Worm (Caenorhabditis elegans) whole organism, L1 larva: Measurements from ENCODE around the gene fbxa-66.
A peak's percentile ranks its signal among the peaks of the same experiment; 100 is the strongest.

ENCODE experiments used
- C04F5.9 ChIP-seq: sonication (generic microtip); optimal IDR thresholded peaks from 2 replicates; lab custom pipeline; 2016; ENCODE audit warnings: missing genetic modification characterization, missing compliant biosample characterization
- Y116A8C.19 ChIP-seq: sonication (generic microtip); optimal IDR thresholded peaks from 2 replicates; lab custom pipeline; 2016; ENCODE audit warnings: missing compliant biosample characterization, missing genetic modification characterization, borderline replicate concordance
- alr-1 ChIP-seq: fragments of 200-800 bp; sonication (Bioruptor generic); optimal IDR thresholded peaks from 2 replicates; lab custom pipeline; 2018; ENCODE audit warnings: borderline replicate concordance, mild to moderate bottlenecking, missing genetic modification characterization, missing compliant biosample characterization
- ama-1 ChIP-seq: fragments of 150-350 bp; optimal IDR thresholded peaks from 2 replicates; lab custom pipeline; 2014
- ceh-63 ChIP-seq: fragments of 200-800 bp; sonication (Bioruptor generic); optimal IDR thresholded peaks from 2 replicates; lab custom pipeline; 2018; ENCODE audit warnings: mild to moderate bottlenecking, missing genetic modification characterization, missing compliant biosample characterization
- ceh-8 ChIP-seq: fragments of 200-800 bp; sonication (Bioruptor generic); optimal IDR thresholded peaks from 2 replicates; lab custom pipeline; 2018; ENCODE audit warnings: mild to moderate bottlenecking, missing genetic modification characterization, moderate library complexity, missing compliant biosample characterization
- ceh-82 ChIP-seq, 3 experiments: fragments of 150-350 bp in 1 of 3; sonication (generic microtip) in 2 of 3; optimal IDR thresholded peaks; 2 replicates each; lab custom pipeline; 2014 to 2017; ENCODE audit warnings: missing biosample characterization in 3 of 3, missing genetic modification characterization in 3 of 3
- ceh-88 ChIP-seq: fragments of 200-800 bp; sonication (Bioruptor generic); IDR thresholded peaks from 2 replicates; pipeline ENCODE4 v1.3.6; 2022; ENCODE audit warnings: missing genetic modification characterization, missing compliant biosample characterization
- ceh-90 ChIP-seq: sonication (generic microtip); optimal IDR thresholded peaks from 2 replicates; lab custom pipeline; 2016; ENCODE audit warnings: missing genetic modification characterization, missing compliant biosample characterization
- dpl-1 ChIP-seq, 3 experiments: fragments of 150-350 bp in 2 of 3; sonication (generic microtip) in 1 of 3; optimal IDR thresholded peaks; 2 replicates each; lab custom pipeline; 2014 to 2017; ENCODE audit warnings: missing biosample characterization in 3 of 3, missing genetic modification characterization in 3 of 3, missing genetic modification reagents in 3 of 3
- dsc-1 ChIP-seq: sonication (generic microtip); optimal IDR thresholded peaks from 2 replicates; lab custom pipeline; 2016; ENCODE audit warnings: mild to moderate bottlenecking, missing genetic modification characterization, missing compliant biosample characterization
- efl-1 ChIP-seq, 4 experiments: fragments of 150-350 bp; optimal IDR thresholded peaks in 3 of 4; peaks in 1 of 4; 1 replicate in 1 of 4; 2 replicates in 3 of 4; lab custom pipeline; 2014; ENCODE audit warnings: missing biosample characterization in 2 of 4, missing genetic modification characterization in 2 of 4, missing genetic modification reagents in 2 of 4
- efl-3 ChIP-seq: fragments of 200-800 bp; sonication (Bioruptor generic); optimal IDR thresholded peaks from 2 replicates; lab custom pipeline; 2018; ENCODE audit warnings: mild to moderate bottlenecking, missing genetic modification characterization, missing compliant biosample characterization
- elt-2 ChIP-seq: sonication (generic microtip); optimal IDR thresholded peaks from 2 replicates; lab custom pipeline; 2016; ENCODE audit warnings: missing genetic modification characterization, mild to moderate bottlenecking, inconsistent platforms, missing compliant biosample characterization, missing genetic modification reagents
- ets-5 ChIP-seq: fragments of 200-800 bp; sonication (Bioruptor generic); IDR thresholded peaks from 2 replicates; pipeline ENCODE4 v1.3.6; 2022; ENCODE audit warnings: missing genetic modification characterization, missing compliant biosample characterization
- fkh-4 ChIP-seq: sonication (generic microtip); optimal IDR thresholded peaks from 2 replicates; lab custom pipeline; 2016; ENCODE audit warnings: missing compliant biosample characterization, missing genetic modification characterization, borderline replicate concordance
- fkh-8 ChIP-seq: sonication (generic microtip); optimal IDR thresholded peaks from 2 replicates; lab custom pipeline; 2016; ENCODE audit warnings: mild to moderate bottlenecking, missing genetic modification characterization, missing compliant biosample characterization
- grh-1 ChIP-seq: fragments of 200-800 bp; sonication (Bioruptor generic); IDR thresholded peaks from 2 replicates; pipeline ENCODE4 v1.3.6; 2022; ENCODE audit warnings: missing genetic modification reagents, missing genetic modification characterization, missing compliant biosample characterization
- hlh-4 ChIP-seq: sonication (generic microtip); optimal IDR thresholded peaks from 2 replicates; lab custom pipeline; 2016; ENCODE audit warnings: mild to moderate bottlenecking, missing genetic modification characterization, missing compliant biosample characterization
- hpl-2 ChIP-seq: fragments of 150-350 bp; optimal IDR thresholded peaks from 2 replicates; lab custom pipeline; 2014; ENCODE audit warnings: missing biosample characterization, missing genetic modification reagents, missing genetic modification characterization
- irx-1 ChIP-seq: sonication (generic microtip); optimal IDR thresholded peaks from 2 replicates; lab custom pipeline; 2016; ENCODE audit warnings: missing genetic modification characterization, missing compliant biosample characterization
- isw-1 ChIP-seq: fragments of 200-800 bp; sonication (Bioruptor generic); IDR thresholded peaks from 2 replicates; pipeline ENCODE4 v1.3.6; 2022; ENCODE audit warnings: missing genetic modification characterization, missing compliant biosample characterization
- lin-15B ChIP-seq: fragments of 150-350 bp; sonication (generic microtip); optimal IDR thresholded peaks from 3 replicates; lab custom pipeline; 2014; ENCODE audit warnings: missing biosample characterization, missing genetic modification characterization
- lin-35 ChIP-seq, 2 experiments: fragments of 150-350 bp; optimal IDR thresholded peaks; 2 replicates each; lab custom pipeline; 2014; ENCODE audit warnings: missing biosample characterization in 2 of 2, missing genetic modification characterization in 2 of 2, missing genetic modification reagents in 2 of 2
- lir-3 ChIP-seq: sonication (generic microtip); optimal IDR thresholded peaks from 2 replicates; lab custom pipeline; 2016; ENCODE audit warnings: mild to moderate bottlenecking, missing genetic modification characterization, moderate library complexity, missing compliant biosample characterization; ENCODE audit not compliant: poor library complexity
- mab-9 ChIP-seq: fragments of 200-800 bp; sonication (Bioruptor generic); IDR thresholded peaks from 2 replicates; pipeline ENCODE4 v1.3.6; 2022; ENCODE audit warnings: missing genetic modification reagents, missing genetic modification characterization, missing compliant biosample characterization
- mef-2 ChIP-seq: fragments of 150-350 bp; optimal IDR thresholded peaks from 2 replicates; lab custom pipeline; 2014; ENCODE audit warnings: missing biosample characterization, missing genetic modification characterization
- nhr-19 ChIP-seq: fragments of 200-800 bp; sonication (Bioruptor generic); conservative IDR thresholded peaks from 2 replicates; pipeline ENCODE4 v1.3.6; 2022; ENCODE audit warnings: missing genetic modification characterization, missing compliant biosample characterization
- nhr-237 ChIP-seq: fragments of 150-350 bp; optimal IDR thresholded peaks from 2 replicates; lab custom pipeline; 2014; ENCODE audit warnings: missing biosample characterization, missing genetic modification characterization
- nhr-28 ChIP-seq: fragments of 150-350 bp; optimal IDR thresholded peaks from 2 replicates; lab custom pipeline; 2014; ENCODE audit warnings: missing biosample characterization, missing genetic modification characterization
- nhr-47 ChIP-seq: sonication (generic microtip); optimal IDR thresholded peaks from 2 replicates; lab custom pipeline; 2016; ENCODE audit warnings: mild to moderate bottlenecking, missing genetic modification characterization, moderate library complexity, missing compliant biosample characterization
- nhr-76 ChIP-seq: sonication (generic microtip); optimal IDR thresholded peaks from 2 replicates; lab custom pipeline; 2017; ENCODE audit warnings: missing biosample characterization, missing genetic modification characterization
- nhr-84 ChIP-seq: sonication (generic microtip); optimal IDR thresholded peaks from 2 replicates; lab custom pipeline; 2017; ENCODE audit warnings: missing biosample characterization, missing genetic modification characterization
- nhr-85 ChIP-seq: sonication (generic microtip); peaks from one replicate; lab custom pipeline; 2016; ENCODE audit warnings: missing genetic modification characterization, inconsistent platforms, missing compliant biosample characterization
- nhr-90 ChIP-seq: sonication (generic microtip); optimal IDR thresholded peaks from 2 replicates; lab custom pipeline; 2016; ENCODE audit warnings: mild to moderate bottlenecking, missing genetic modification characterization, missing compliant biosample characterization; ENCODE audit not compliant: poor library complexity
- pag-3 ChIP-seq: sonication (generic microtip); optimal IDR thresholded peaks from 2 replicates; lab custom pipeline; 2017; ENCODE audit warnings: missing genetic modification characterization, mild to moderate bottlenecking, missing compliant biosample characterization, antibody characterized with exemption, borderline replicate concordance; ENCODE audit not compliant: insufficient read depth
- pax-3 ChIP-seq: fragments of 200-800 bp; sonication (Bioruptor generic); optimal IDR thresholded peaks from 2 replicates; lab custom pipeline; 2018; ENCODE audit warnings: mild to moderate bottlenecking, missing genetic modification characterization, moderate library complexity, missing compliant biosample characterization
- pqm-1 ChIP-seq: sonication (generic microtip); optimal IDR thresholded peaks from 3 replicates; lab custom pipeline; 2017; ENCODE audit warnings: missing biosample characterization, missing genetic modification characterization
- rnt-1 ChIP-seq: sonication (generic microtip); optimal IDR thresholded peaks from 2 replicates; lab custom pipeline; 2016; ENCODE audit warnings: mild to moderate bottlenecking, missing genetic modification characterization, moderate library complexity, missing compliant biosample characterization
- snpc-4 ChIP-seq: fragments of 150-350 bp; optimal IDR thresholded peaks from 2 replicates; lab custom pipeline; 2014; ENCODE audit warnings: missing biosample characterization, missing genetic modification characterization
- snu-23 ChIP-seq: sonication (generic microtip); optimal IDR thresholded peaks from 2 replicates; lab custom pipeline; 2016; ENCODE audit warnings: missing genetic modification characterization, missing compliant biosample characterization
- sox-4 ChIP-seq: sonication (generic microtip); optimal IDR thresholded peaks from 2 replicates; lab custom pipeline; 2016; ENCODE audit warnings: missing genetic modification characterization, missing compliant biosample characterization
- swsn-7 ChIP-seq: sonication (generic microtip); optimal IDR thresholded peaks from 2 replicates; lab custom pipeline; 2016; ENCODE audit warnings: missing genetic modification characterization, missing compliant biosample characterization
- tbx-2 ChIP-seq: sonication (generic microtip); optimal IDR thresholded peaks from 2 replicates; lab custom pipeline; 2016; ENCODE audit warnings: missing genetic modification characterization, missing compliant biosample characterization
- tlp-1 ChIP-seq: fragments of 150-350 bp; optimal IDR thresholded peaks from 2 replicates; lab custom pipeline; 2014; ENCODE audit warnings: missing biosample characterization, missing genetic modification characterization
- unc-130 ChIP-seq: fragments of 150-350 bp; optimal IDR thresholded peaks from 2 replicates; lab custom pipeline; 2017; ENCODE audit warnings: missing biosample characterization, missing genetic modification characterization, inconsistent platforms
- unc-86 ChIP-seq: sonication (generic microtip); optimal IDR thresholded peaks from 2 replicates; lab custom pipeline; 2016; ENCODE audit warnings: missing genetic modification characterization, missing compliant biosample characterization
- unc-98 ChIP-seq: fragments of 200-800 bp; sonication (Bioruptor generic); IDR thresholded peaks from 2 replicates; pipeline ENCODE4 v1.3.6; 2022; ENCODE audit warnings: missing genetic modification characterization, missing compliant biosample characterization
- vab-15 ChIP-seq: sonication (generic microtip); optimal IDR thresholded peaks from 2 replicates; lab custom pipeline; 2017; ENCODE audit warnings: missing genotype, mild to moderate bottlenecking, missing genetic modification characterization, missing compliant biosample characterization
- zag-1 ChIP-seq: fragments of 150-350 bp; optimal IDR thresholded peaks from 2 replicates; lab custom pipeline; 2014; ENCODE audit warnings: missing biosample characterization, missing genetic modification characterization
- ztf-11 ChIP-seq, 2 experiments: sonication (generic microtip); optimal IDR thresholded peaks; 2 replicates each; lab custom pipeline; 2016 to 2017; ENCODE audit warnings: missing genetic modification characterization in 2 of 2, missing biosample characterization in 1 of 2, missing compliant biosample characterization in 1 of 2
- ztf-4 ChIP-seq: fragments of 150-350 bp; optimal IDR thresholded peaks from 2 replicates; lab custom pipeline; 2014; ENCODE audit warnings: missing biosample characterization, missing genetic modification characterization

fbxa-66 gene

DNA sequence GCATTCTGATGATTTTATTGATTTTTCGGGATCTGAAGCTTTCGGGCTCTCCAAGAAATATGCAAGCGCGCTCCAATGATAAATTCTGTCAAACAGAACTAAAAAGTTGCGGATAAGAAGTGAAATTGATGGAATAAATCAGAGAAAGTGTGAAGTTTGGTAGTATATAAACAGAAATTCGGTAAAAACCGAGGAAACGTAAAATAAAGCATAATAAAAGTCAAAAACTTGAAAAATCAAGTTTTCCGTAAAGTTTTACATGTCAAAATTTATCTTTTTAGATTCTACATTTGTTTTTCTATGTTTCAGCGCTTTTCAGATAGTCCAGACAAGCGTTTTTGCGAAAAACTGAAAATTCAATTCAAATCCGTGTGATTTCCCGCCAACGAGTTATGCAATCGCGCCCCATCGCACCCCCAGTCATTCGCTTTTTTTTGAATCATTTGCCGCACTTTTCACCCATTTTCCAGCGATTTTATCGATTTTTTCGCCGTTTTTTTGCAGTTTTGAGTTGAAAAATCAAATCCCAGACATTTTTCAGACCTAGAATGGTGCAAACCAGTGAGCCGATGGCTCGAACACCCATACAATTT lies 17.3 kb upstream of the fbxa-66 start, which contains the start of the genes Y54F10BM.13 and ppm-1.D (continued):
- TF ChIP-seq unc-130 (tag; lab: Kevin White, UChicago) = no peak
- TF ChIP-seq hpl-2 = no peak
- TF ChIP-seq ceh-88 (GFP tag; lab: Robert Waterston, UW) = no peak
- TF ChIP-seq ceh-8 (GFP tag; lab: Kevin White, UChicago) = no peak
- no peak for TF ChIP-seq Y116A8C.19 (tag; lab: Kevin White, UChicago)
- peak; percentile 56 for TF ChIP-seq fkh-8 (tag; lab: Kevin White, UChicago)
- no peak for TF ChIP-seq sox-4 (tag; lab: Kevin White, UChicago)
- TF ChIP-seq ets-5 (GFP tag; lab: Robert Waterston, UW) = no peak
- no peak for TF ChIP-seq hlh-4 (tag; lab: Kevin White, UChicago)
- no peak for TF ChIP-seq rnt-1 (tag; lab: Kevin White, UChicago)
- peak; percentile 49; the same call in 1 of the 2 replicates for TF ChIP-seq unc-98
- peak; percentile 89 to 92 (median 90) for TF ChIP-seq dpl-1 (GFP tag; optimal IDR thresholded peaks at IDR 0.05; lab: Kevin White, UChicago)
- no peak for TF ChIP-seq pax-3 (tag; lab: Kevin White, UChicago)
- no peak for TF ChIP-seq ama-1
- no peak for TF ChIP-seq mef-2 (tag; lab: Kevin White, UChicago)
- no peak for TF ChIP-seq snpc-4 (tag; lab: Kevin White, UChicago)
- TF ChIP-seq irx-1 (tag; lab: Kevin White, UChicago) = peak; percentile 18
- TF ChIP-seq nhr-19 (GFP tag; lab: Robert Waterston, UW) = 0 out of 2 replicates have a peak, but pooled peaks have one; percentile 7
- TF ChIP-seq unc-86 (tag; lab: Kevin White, UChicago) = peak; percentile 19
- peak; percentile 34 for TF ChIP-seq ceh-90 (tag; lab: Kevin White, UChicago)
- no peak for TF ChIP-seq ceh-63 (GFP tag; lab: Kevin White, UChicago)
- TF ChIP-seq nhr-47 (tag; lab: Kevin White, UChicago) = no peak
- no peak for TF ChIP-seq nhr-84 (tag; lab: Kevin White, UChicago)
- TF ChIP-seq elt-2 (tag; lab: Kevin White, UChicago) = no peak
- no peak for TF ChIP-seq ztf-4 (tag; lab: Kevin White, UChicago)
- no peak for TF ChIP-seq vab-15
- no peak for TF ChIP-seq grh-1 (GFP tag; lab: Robert Waterston, UW)
- TF ChIP-seq zag-1 = no peak
- no peak for TF ChIP-seq tlp-1
- peak in 1 of 3 experiments; percentile 41 for TF ChIP-seq ceh-82 (tag; optimal IDR thresholded peaks at IDR 0.05; lab: Kevin White, UChicago)
- no peak for TF ChIP-seq alr-1 (tag; lab: Kevin White, UChicago)
- no peak for TF ChIP-seq nhr-76 (tag; lab: Kevin White, UChicago)
- no peak; the same call in 1 of the 2 replicates for TF ChIP-seq isw-1 (GFP tag; lab: Robert Waterston, UW)
- TF ChIP-seq dsc-1 (tag; lab: Kevin White, UChicago) = no peak
- no peak for TF ChIP-seq nhr-90 (tag; lab: Kevin White, UChicago)
- TF ChIP-seq tbx-2 (tag; lab: Kevin White, UChicago) = peak; percentile 29
- no peak for TF ChIP-seq snu-23 (GFP tag; lab: Kevin White, UChicago)
- no peak for TF ChIP-seq pqm-1
- no peak for TF ChIP-seq swsn-7
- TF ChIP-seq ztf-11 (tag; optimal IDR thresholded peaks at IDR 0.05; lab: Kevin White, UChicago) = no peak
- no peak for TF ChIP-seq lir-3 (tag; lab: Kevin White, UChicago)
- TF ChIP-seq nhr-237 (tag; lab: Kevin White, UChicago) = no peak
- peak; percentile 28 for TF ChIP-seq nhr-85 (tag; lab: Kevin White, UChicago)
- no peak for TF ChIP-seq fkh-4 (tag; lab: Kevin White, UChicago)
- no peak for TF ChIP-seq pag-3
- peak; percentile 94 to 97 for TF ChIP-seq efl-1 (optimal IDR thresholded peaks at IDR 0.05; lab: Kevin White, UChicago)
- peak; percentile 93 to 99 for TF ChIP-seq efl-1 (GFP tag; optimal IDR thresholded peaks at IDR 0.05 in 1 of 2; lab: Kevin White, UChicago)
- TF ChIP-seq lin-35 (GFP tag; optimal IDR thresholded peaks at IDR 0.05; lab: Kevin White, UChicago) = peak; percentile 91 to 95
- TF ChIP-seq efl-3 (GFP tag; lab: Kevin White, UChicago) = no peak
- TF ChIP-seq nhr-28 = no peak
- TF ChIP-seq lin-15B (tag; lab: Kevin White, UChicago) = peak; percentile 54
- peak; percentile 3 for TF ChIP-seq C04F5.9 (tag; lab: Kevin White, UChicago)
- no peak for TF ChIP-seq mab-9 (GFP tag; lab: Robert Waterston, UW)
